Fruit fly (Drosophila melanogaster): ENCODE results near the gene Acsf2.

Acsf2 gene

dm6 chr2L:5372552-5372951 lies 30.5 kb upstream of the Acsf2 start:
- TF ChIP-seq grau (tag; optimal IDR thresholded peaks at IDR 0.05) (no peak), bsh (GFP tag; optimal IDR thresholded peaks at IDR 0.05) (peak in 1 of 2 experiments; percentile 15), nom (GFP tag; optimal IDR thresholded peaks at IDR 0.05) (peak; percentile 67)

dm6 chr2L:5367983-5368382 lies 25.9 kb upstream of the Acsf2 start:
- TF ChIP-seq sens (GFP tag) (peak; percentile 54), HmgD (GFP tag; optimal IDR thresholded peaks at IDR 0.05) (no peak), tio (GFP tag; optimal IDR thresholded peaks at IDR 0.05) (no peak), btn (GFP tag; optimal IDR thresholded peaks at IDR 0.05) (no peak), CoRest (tag; optimal IDR thresholded peaks at IDR 0.05) (no peak), cad (GFP tag; optimal IDR thresholded peaks at IDR 0.05) (no peak), grn (GFP tag; optimal IDR thresholded peaks at IDR 0.05) (peak; percentile 25), CG43689 (GFP tag; IDR thresholded peaks at IDR 0.05) (no peak), CG6689 (GFP tag; IDR thresholded peaks at IDR 0.05) (no peak), CG10267 (tag; optimal IDR thresholded peaks at IDR 0.05) (no peak), gem (tag; optimal IDR thresholded peaks at IDR 0.05) (peak; percentile 5), dpn (GFP tag; optimal IDR thresholded peaks at IDR 0.05) (no peak), Fer2 (tag; optimal IDR thresholded peaks at IDR 0.05) (no peak), CG32772 (GFP tag; IDR thresholded peaks at IDR 0.05) (no peak), CG8765 (GFP tag; IDR thresholded peaks at IDR 0.05) (no peak), CG8944 (GFP tag; optimal IDR thresholded peaks at IDR 0.05) (no peak)

dm6 chr2L:5365841-5366240 lies 23.8 kb upstream of the Acsf2 start:
- TF ChIP-seq CG12104 (GFP tag; optimal IDR thresholded peaks at IDR 0.05) = no peak
- no peak for TF ChIP-seq CG9876 (GFP tag; optimal IDR thresholded peaks at IDR 0.05)
- no peak for TF ChIP-seq Nf-YA (GFP tag; IDR thresholded peaks at IDR 0.05)
- no peak for TF ChIP-seq CG13624 (GFP tag; optimal IDR thresholded peaks at IDR 0.05)
- TF ChIP-seq Elba2 (GFP tag; optimal IDR thresholded peaks at IDR 0.05) = no peak
- TF ChIP-seq dmrt11E (tag; optimal IDR thresholded peaks at IDR 0.05) = peak; percentile 35
- TF ChIP-seq CG18262 (tag; optimal IDR thresholded peaks at IDR 0.05) = peak; percentile 51
- TF ChIP-seq Rx (GFP tag; IDR thresholded peaks at IDR 0.05) = no peak
- TF ChIP-seq grau (tag; optimal IDR thresholded peaks at IDR 0.05) = peak; percentile 31
- no peak for TF ChIP-seq bcd (GFP tag; optimal IDR thresholded peaks at IDR 0.05)
- TF ChIP-seq zf30C (GFP tag; optimal IDR thresholded peaks at IDR 0.05) = no peak
- TF ChIP-seq chm (GFP tag; IDR thresholded peaks at IDR 0.05) = no peak
- no peak for TF ChIP-seq zfh2 (GFP tag; optimal IDR thresholded peaks at IDR 0.05)
- TF ChIP-seq Xbp1 (GFP tag; optimal IDR thresholded peaks at IDR 0.05) = peak; percentile 28
- peak; percentile 24; the same call in 1 of the 3 replicates for TF ChIP-seq H15 (GFP tag; IDR thresholded peaks at IDR 0.05)
- TF ChIP-seq dmrt99B (tag; optimal IDR thresholded peaks at IDR 0.05) = peak; percentile 26
- TF ChIP-seq Chrac-16 (GFP tag; optimal IDR thresholded peaks at IDR 0.05) = peak; percentile 9
- TF ChIP-seq CG33557 (GFP tag; optimal IDR thresholded peaks at IDR 0.05) = peak; percentile 5
- no peak for TF ChIP-seq inv (GFP tag; IDR thresholded peaks at IDR 0.05; ENCODE audit: partially characterized antibody)
- TF ChIP-seq Hr3 (GFP tag; optimal IDR thresholded peaks at IDR 0.05) = peak; percentile 32
- TF ChIP-seq Sin3A (optimal IDR thresholded peaks at IDR 0.05) = no peak
- TF ChIP-seq ci (GFP tag; IDR thresholded peaks at IDR 0.05) = no peak
- TF ChIP-seq CG10959 (GFP tag; IDR thresholded peaks at IDR 0.05) = no peak
- TF ChIP-seq CG4424 (GFP tag; optimal IDR thresholded peaks at IDR 0.05) = peak; percentile 0
- TF ChIP-seq CG7372 (GFP tag; IDR thresholded peaks at IDR 0.05) = no peak
- 0 out of 2 replicates have a peak, but pooled peaks have one; percentile 18 for TF ChIP-seq E2f2 (GFP tag; IDR thresholded peaks at IDR 0.05)
- no peak for TF ChIP-seq Bgb (GFP tag; IDR thresholded peaks at IDR 0.05; ENCODE audit: partially characterized antibody)
- TF ChIP-seq CG12744 (GFP tag; optimal IDR thresholded peaks at IDR 0.05) = no peak
- no peak for TF ChIP-seq Gug (GFP tag; IDR thresholded peaks at IDR 0.05)
- TF ChIP-seq Sry-δ (GFP tag; optimal IDR thresholded peaks at IDR 0.05) = no peak
- TF ChIP-seq pita (GFP tag; optimal IDR thresholded peaks at IDR 0.05) = peak; percentile 48
- TF ChIP-seq hb (GFP tag; IDR thresholded peaks at IDR 0.05; ENCODE audit: partially characterized antibody) = no peak
- no peak for TF ChIP-seq sens-2 (GFP tag; IDR thresholded peaks at IDR 0.05)

All from whole organism, embryonic.